Worm (Caenorhabditis elegans) whole organism, L4/young adult: ENCODE measurements around the gene mac-1.

Experiments used
- W03F9.2 ChIP-seq: fragments of 150-350 bp; optimal IDR thresholded peaks from 2 replicates; lab custom pipeline; 2014; ENCODE audit warnings: missing biosample characterization, missing genetic modification characterization
- dao-5 ChIP-seq: sonication (generic microtip); optimal IDR thresholded peaks from 2 replicates; lab custom pipeline; 2016; ENCODE audit warnings: missing genotype, missing genetic modification characterization, moderate library complexity, missing compliant biosample characterization
- him-1 ChIP-seq: sonication (generic microtip); optimal IDR thresholded peaks from 2 replicates; lab custom pipeline; 2016; ENCODE audit warnings: missing genotype, missing genetic modification reagents, missing genetic modification characterization, missing compliant biosample characterization

DNA sequence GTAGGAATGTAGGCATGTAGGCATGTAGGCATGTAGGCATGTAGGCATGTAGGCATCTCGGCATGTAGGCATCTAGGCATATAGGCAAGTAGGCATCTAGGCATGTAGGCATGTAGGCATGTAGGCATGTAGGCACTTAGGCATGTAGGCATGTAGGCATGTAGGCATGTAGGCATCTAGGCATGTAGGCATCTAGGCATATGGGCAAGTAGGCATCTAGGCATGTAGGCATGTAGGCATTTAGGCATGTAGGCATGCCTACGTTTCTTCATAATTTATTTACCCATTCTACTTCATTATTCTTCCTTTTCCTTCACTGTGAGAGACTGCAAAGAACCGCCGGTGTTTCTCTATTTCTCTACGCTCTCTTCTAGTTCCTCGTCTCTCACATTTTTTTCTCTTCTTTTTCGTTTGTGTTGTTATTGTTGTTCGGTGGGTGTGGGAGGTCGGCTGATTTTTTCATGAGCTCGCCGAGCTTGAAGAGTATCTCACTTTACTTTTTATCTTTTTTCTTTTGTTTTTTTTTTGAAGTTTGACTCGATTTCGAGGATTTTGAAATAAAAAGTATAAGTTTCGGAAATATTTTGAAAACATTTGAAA, 16.3 kb downstream of the mac-1 start:
- TF ChIP-seq him-1 (tag; lab: Kevin White, UChicago) (no peak), dao-5 (tag; lab: Kevin White, UChicago) (no peak), W03F9.2 (tag; lab: Kevin White, UChicago) (no peak)
